Worm (Caenorhabditis elegans): ENCODE results near the gene cyp-13A4.

DNA sequence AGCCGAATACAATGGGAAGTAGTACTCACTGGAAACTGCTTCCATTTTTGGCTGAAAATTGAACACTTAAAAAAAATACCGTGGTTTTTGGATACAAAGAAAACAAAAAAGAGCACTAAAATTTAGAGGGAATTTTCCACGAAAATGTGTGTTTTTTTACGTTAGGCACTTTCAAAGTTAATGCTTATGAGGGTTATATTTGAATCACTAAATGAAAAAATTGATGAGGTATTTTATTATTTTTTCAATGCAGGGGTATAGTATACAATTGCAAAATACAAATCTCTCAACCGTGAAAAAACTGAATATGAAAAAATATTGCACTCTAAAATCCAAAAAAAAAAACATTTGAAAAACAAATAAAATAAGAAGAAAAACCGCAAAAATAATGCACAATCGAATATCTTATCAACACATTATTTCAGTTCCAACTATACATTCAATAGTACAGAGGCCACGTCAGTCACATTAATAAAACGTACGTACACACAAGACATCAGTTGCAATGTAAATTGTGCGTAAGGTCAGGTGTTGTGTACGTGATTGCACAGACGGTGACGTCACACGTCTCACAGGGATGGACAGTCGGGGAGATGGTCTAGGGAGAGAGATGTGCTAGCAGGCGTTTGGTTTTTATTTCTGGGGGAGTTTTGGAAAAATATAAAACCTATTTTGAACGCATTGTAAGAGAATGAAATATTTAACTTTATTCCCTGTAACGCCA, 27.6 kb downstream of the cyp-13A4 start, which contains the start of gene aqp-10:
- TF ChIP-seq ceh-28 (tag; optimal IDR thresholded peaks at IDR 0.05) (no peak), Y5F2A.4 (GFP tag; optimal IDR thresholded peaks at IDR 0.05) (no peak), nhr-237 (tag; optimal IDR thresholded peaks at IDR 0.05) (no peak), tra-1 (GFP tag; IDR thresholded peaks at IDR 0.05) (no peak), lin-39 (tag; optimal IDR thresholded peaks at IDR 0.05) (no peak)
